Fruit fly (Drosophila melanogaster): Measurements from ENCODE around the gene Gnpnat.

- TF ChIP-seq Snoo (tag; optimal IDR thresholded peaks at IDR 0.05) (no peak), CG10348 (GFP tag; IDR thresholded peaks at IDR 0.05) (no peak), Pif1B (GFP tag; optimal IDR thresholded peaks at IDR 0.05) (no peak)
These were observed 39.1 kb downstream of the Gnpnat start for dm6 chr3R:29777213-29777612.
